Fruit fly (Drosophila melanogaster): ENCODE results near the gene Syx16.

- TF ChIP-seq pan (optimal IDR thresholded peaks at IDR 0.05), result no peak
- no peak for TF ChIP-seq Dll (optimal IDR thresholded peaks at IDR 0.05)
- TF ChIP-seq EcR (GFP tag; optimal IDR thresholded peaks at IDR 0.05), result no peak
- TF ChIP-seq CG8478 (optimal IDR thresholded peaks at IDR 0.05), result no peak
Observed at dm6 chrX:20419313-20419712, 25.8 kb upstream of the Syx16 start, which contains the start of gene Obp19d.
